Fruit fly (Drosophila melanogaster): ENCODE results near the gene Shawl.

The Shawl gene

dm6 chr2L:9400153-9400552 lies 14.8 kb downstream of the Shawl start (continued):
- no peak for TF ChIP-seq salm (tag; optimal IDR thresholded peaks at IDR 0.05)
- no peak for TF ChIP-seq gce (GFP tag; IDR thresholded peaks at IDR 0.05)
- TF ChIP-seq Fer3 (tag; optimal IDR thresholded peaks at IDR 0.05): peak; percentile 6
- TF ChIP-seq Side (GFP tag; optimal IDR thresholded peaks at IDR 0.05): no peak
- peak; percentile 19 for TF ChIP-seq CG9727 (GFP tag; optimal IDR thresholded peaks at IDR 0.05)
- TF ChIP-seq ems (GFP tag; optimal IDR thresholded peaks at IDR 0.05): no peak
- no peak for TF ChIP-seq CG4282 (GFP tag; optimal IDR thresholded peaks at IDR 0.05)
- no peak for TF ChIP-seq Dll (GFP tag; IDR thresholded peaks at IDR 0.05; ENCODE audit: partially characterized antibody)
- peak; percentile 29 for TF ChIP-seq CG15269 (tag; optimal IDR thresholded peaks at IDR 0.05)
- no peak for TF ChIP-seq CG6854 (GFP tag; optimal IDR thresholded peaks at IDR 0.05)
- no peak for TF ChIP-seq CG33557 (GFP tag; optimal IDR thresholded peaks at IDR 0.05)
- TF ChIP-seq YL-1 (GFP tag; optimal IDR thresholded peaks at IDR 0.05): no peak
- peak; percentile 15 for TF ChIP-seq CG30403 (GFP tag; optimal IDR thresholded peaks at IDR 0.05)
- TF ChIP-seq CG13296 (GFP tag; optimal IDR thresholded peaks at IDR 0.05): peak; percentile 3
- no peak for TF ChIP-seq vvl (GFP tag; IDR thresholded peaks at IDR 0.05)
- no peak for TF ChIP-seq lmd (GFP tag; IDR thresholded peaks at IDR 0.05)
- 0 out of 2 replicates have a peak, but pooled peaks have one; percentile 17 for TF ChIP-seq ttk (GFP tag; IDR thresholded peaks at IDR 0.05)
- no peak for TF ChIP-seq psq (GFP tag; optimal IDR thresholded peaks at IDR 0.05)
- TF ChIP-seq cwo (GFP tag; optimal IDR thresholded peaks at IDR 0.05): peak; percentile 22
- peak; percentile 15 for TF ChIP-seq CG12659 (GFP tag; optimal IDR thresholded peaks at IDR 0.05)
- no peak for TF ChIP-seq CG1792 (GFP tag; optimal IDR thresholded peaks at IDR 0.05)
- TF ChIP-seq dmrt99B (tag; optimal IDR thresholded peaks at IDR 0.05): peak; percentile 36
- TF ChIP-seq bbx (GFP tag; IDR thresholded peaks at IDR 0.05; ENCODE audit: partially characterized antibody): no peak
- no peak for TF ChIP-seq pan (optimal IDR thresholded peaks at IDR 0.05)
- TF ChIP-seq pan (GFP tag; optimal IDR thresholded peaks at IDR 0.05 in 1 of 2, IDR thresholded peaks at IDR 0.05 in 1 of 2): no peak
- TF ChIP-seq CG13424 (tag; optimal IDR thresholded peaks at IDR 0.05): peak; percentile 22
- TF ChIP-seq stwl (tag; optimal IDR thresholded peaks at IDR 0.05): no peak

- TF ChIP-seq CG2120 (GFP tag; optimal IDR thresholded peaks at IDR 0.05): no peak
- no peak for TF ChIP-seq pnt (GFP tag; optimal IDR thresholded peaks at IDR 0.05)
- TF ChIP-seq Ets65A (GFP tag): no peak
- TF ChIP-seq vvl (GFP tag; IDR thresholded peaks at IDR 0.05): no peak
- TF ChIP-seq mirr (GFP tag; optimal IDR thresholded peaks at IDR 0.05): no peak
- no peak for TF ChIP-seq p53 (GFP tag; optimal IDR thresholded peaks at IDR 0.05)
- TF ChIP-seq CG15601 (tag; optimal IDR thresholded peaks at IDR 0.05): no peak
- no peak for TF ChIP-seq CG1529 (GFP tag; optimal IDR thresholded peaks at IDR 0.05)
- TF ChIP-seq CG7786 (GFP tag; optimal IDR thresholded peaks at IDR 0.05): no peak
- no peak for TF ChIP-seq CG1602 (GFP tag; optimal IDR thresholded peaks at IDR 0.05)
- TF ChIP-seq cg (GFP tag; optimal IDR thresholded peaks at IDR 0.05): no peak
- TF ChIP-seq CG14050 (GFP tag; IDR thresholded peaks at IDR 0.05): no peak
- TF ChIP-seq ham (GFP tag; IDR thresholded peaks at IDR 0.05): no peak
- TF ChIP-seq lov (optimal IDR thresholded peaks at IDR 0.05): no peak
- TF ChIP-seq lov (GFP tag; IDR thresholded peaks at IDR 0.05): no peak
- no peak for TF ChIP-seq Poxn (GFP tag; IDR thresholded peaks at IDR 0.05)
- no peak for TF ChIP-seq ranshi (GFP tag; IDR thresholded peaks at IDR 0.05)
- no peak for TF ChIP-seq CHES-1-like (GFP tag; optimal IDR thresholded peaks at IDR 0.05)
- no peak for TF ChIP-seq Antp (GFP tag; optimal IDR thresholded peaks at IDR 0.05)
- TF ChIP-seq Asciz (GFP tag; optimal IDR thresholded peaks at IDR 0.05): no peak
- no peak for TF ChIP-seq zf30C (GFP tag; optimal IDR thresholded peaks at IDR 0.05)
These were observed 17.1 kb downstream of the Shawl start, which contains the start of gene CG4438 for dm6 chr2L:9397888-9398287. TSS of gene CG4438 (minus strand) at chr2L:9397988.
